Worm (Caenorhabditis elegans) whole organism, L3 larva: Measurements from ENCODE around the gene Y116A8C.467.

ENCODE experiments used
- ceh-82 ChIP-seq: fragments of 150-350 bp; optimal IDR thresholded peaks from 2 replicates; lab custom pipeline; 2014; ENCODE audit warnings: missing biosample characterization, missing genetic modification characterization
- fos-1 ChIP-seq: fragments of 150-350 bp; optimal IDR thresholded peaks from 2 replicates; lab custom pipeline; 2014; ENCODE audit warnings: missing biosample characterization, missing genetic modification characterization
- hmg-11 ChIP-seq: sonication (generic microtip); optimal IDR thresholded peaks from 2 replicates; lab custom pipeline; 2016; ENCODE audit warnings: missing genetic modification characterization, missing compliant biosample characterization
- lin-39 ChIP-seq: fragments of 150-350 bp; optimal IDR thresholded peaks from 2 replicates; lab custom pipeline; 2018; ENCODE audit warnings: missing biosample characterization, missing genetic modification reagents, missing genetic modification characterization
- nhr-11 ChIP-seq: fragments of 150-350 bp; optimal IDR thresholded peaks from 2 replicates; lab custom pipeline; 2014; ENCODE audit warnings: missing biosample characterization, missing genetic modification characterization
- nhr-23 ChIP-seq: fragments of 150-350 bp; optimal IDR thresholded peaks from 2 replicates; lab custom pipeline; 2014; ENCODE audit warnings: missing biosample characterization, missing genetic modification reagents, missing genetic modification characterization
- nhr-76 ChIP-seq: fragments of 150-350 bp; sonication (generic microtip); optimal IDR thresholded peaks from 5 replicates; lab custom pipeline; 2014; ENCODE audit warnings: missing biosample characterization, missing genetic modification characterization
- nhr-77 ChIP-seq: fragments of 150-350 bp; optimal IDR thresholded peaks from 2 replicates; lab custom pipeline; 2014; ENCODE audit warnings: missing biosample characterization, missing genetic modification characterization
- skn-1 ChIP-seq: fragments of 150-350 bp; optimal IDR thresholded peaks from 2 replicates; lab custom pipeline; 2014; ENCODE audit warnings: missing biosample characterization, missing genetic modification characterization
- snpc-4 ChIP-seq: fragments of 150-350 bp; optimal IDR thresholded peaks from 2 replicates; lab custom pipeline; 2014; ENCODE audit warnings: missing biosample characterization, missing genetic modification characterization
- zag-1 ChIP-seq: fragments of 150-350 bp; optimal IDR thresholded peaks from 2 replicates; lab custom pipeline; 2014; ENCODE audit warnings: missing biosample characterization, missing genetic modification characterization

- no peak for TF ChIP-seq nhr-77 (tag; lab: Kevin White, UChicago)
- TF ChIP-seq hmg-11 (tag; lab: Kevin White, UChicago), result no peak
- TF ChIP-seq zag-1, result no peak
- TF ChIP-seq nhr-23 (tag; lab: Kevin White, UChicago), result no peak
- TF ChIP-seq snpc-4, result no peak
- TF ChIP-seq skn-1 (tag; lab: Kevin White, UChicago), result no peak
- TF ChIP-seq nhr-76, result no peak
- no peak for TF ChIP-seq ceh-82 (tag; lab: Kevin White, UChicago)
- no peak for TF ChIP-seq lin-39 (tag; lab: Kevin White, UChicago)
- no peak for TF ChIP-seq fos-1 (tag; lab: Kevin White, UChicago)
- TF ChIP-seq nhr-11 (tag; lab: Kevin White, UChicago), result no peak
These were observed 17.9 kb downstream of the Y116A8C.467 start, which contains the start of gene clec-195 for ce11 chrIV:17045691-17046090.
